Worm (Caenorhabditis elegans) whole organism, L1 larva: ENCODE data around the gene F53F4.18.

Experiments
- Y116A8C.19 ChIP-seq: sonication (generic microtip); optimal IDR thresholded peaks from 2 replicates; lab custom pipeline; 2016; ENCODE audit warnings: missing compliant biosample characterization, missing genetic modification characterization, borderline replicate concordance
- dpl-1 ChIP-seq, 3 experiments: fragments of 150-350 bp in 2 of 3; sonication (generic microtip) in 1 of 3; optimal IDR thresholded peaks; 2 replicates each; lab custom pipeline; 2014 to 2017; ENCODE audit warnings: missing biosample characterization in 3 of 3, missing genetic modification characterization in 3 of 3, missing genetic modification reagents in 3 of 3
- elt-2 ChIP-seq: sonication (generic microtip); optimal IDR thresholded peaks from 2 replicates; lab custom pipeline; 2016; ENCODE audit warnings: missing genetic modification characterization, mild to moderate bottlenecking, inconsistent platforms, missing compliant biosample characterization, missing genetic modification reagents
- fos-1 ChIP-seq: fragments of 150-350 bp; optimal IDR thresholded peaks from 2 replicates; lab custom pipeline; 2014; ENCODE audit warnings: missing biosample characterization, missing genetic modification characterization
- lin-13 ChIP-seq: fragments of 150-350 bp; optimal IDR thresholded peaks from 2 replicates; lab custom pipeline; 2014; ENCODE audit warnings: missing biosample characterization, missing genetic modification reagents, missing genetic modification characterization
- mdl-1 ChIP-seq, 2 experiments: fragments of 150-350 bp; optimal IDR thresholded peaks; 2 replicates each; lab custom pipeline; 2014 to 2017; ENCODE audit warnings: missing biosample characterization in 2 of 2, missing genetic modification characterization in 2 of 2, inconsistent platforms in 1 of 2
- nhr-77 ChIP-seq: fragments of 150-350 bp; optimal IDR thresholded peaks from 2 replicates; lab custom pipeline; 2014; ENCODE audit warnings: missing biosample characterization, missing genetic modification characterization
- skn-1 ChIP-seq: fragments of 150-350 bp; optimal IDR thresholded peaks from 2 replicates; lab custom pipeline; 2014; ENCODE audit warnings: missing biosample characterization, missing genetic modification characterization
- snpc-4 ChIP-seq: fragments of 150-350 bp; optimal IDR thresholded peaks from 2 replicates; lab custom pipeline; 2014; ENCODE audit warnings: missing biosample characterization, missing genetic modification characterization
- unc-62 ChIP-seq: fragments of 150-350 bp; optimal IDR thresholded peaks from 2 replicates; lab custom pipeline; 2014; ENCODE audit warnings: missing biosample characterization, missing genetic modification reagents, missing genetic modification characterization
- unc-86 ChIP-seq: sonication (generic microtip); optimal IDR thresholded peaks from 2 replicates; lab custom pipeline; 2016; ENCODE audit warnings: missing genetic modification characterization, missing compliant biosample characterization

- TF ChIP-seq mdl-1 (tag; optimal IDR thresholded peaks at IDR 0.05; lab: Kevin White, UChicago) = no peak
- TF ChIP-seq unc-86 (tag; lab: Kevin White, UChicago) = no peak
- TF ChIP-seq fos-1 (tag; lab: Kevin White, UChicago) = no peak
- TF ChIP-seq nhr-77 (tag; lab: Kevin White, UChicago) = no peak
- TF ChIP-seq skn-1 = no peak
- TF ChIP-seq lin-13 (GFP tag; lab: Kevin White, UChicago) = no peak
- no peak for TF ChIP-seq snpc-4 (tag; lab: Kevin White, UChicago)
- TF ChIP-seq Y116A8C.19 (tag; lab: Kevin White, UChicago) = no peak
- no peak for TF ChIP-seq elt-2 (tag; lab: Kevin White, UChicago)
- no peak for TF ChIP-seq unc-62 (GFP tag; lab: Kevin White, UChicago)
- TF ChIP-seq dpl-1 (GFP tag; optimal IDR thresholded peaks at IDR 0.05; lab: Kevin White, UChicago) = no peak
These were observed 5.4 kb upstream of the F53F4.18 start, which contains the start of gene F53F4.1 for ce11 chrV:13584484-13584883.
